Worm (Caenorhabditis elegans): ENCODE results near the gene ceh-100.

The ceh-100 gene

ce11 chrII:12555579-12555978 is 47.9 kb downstream of the ceh-100 start, which contains the start of gene F49C5.11:
Gene F49C5.11 (plus strand): TSS chrII:12555879.
- TF ChIP-seq ama-1 (optimal IDR thresholded peaks at IDR 0.05) (no peak), ama-1 (GFP tag; optimal IDR thresholded peaks at IDR 0.05) (no peak), athp-1 (tag; optimal IDR thresholded peaks at IDR 0.05) (no peak), egrh-3 (GFP tag; IDR thresholded peaks at IDR 0.05) (no peak), ztf-6 (GFP tag; IDR thresholded peaks at IDR 0.05) (no peak), lin-26 (GFP tag; IDR thresholded peaks at IDR 0.05) (no peak), lin-54 (GFP tag; optimal IDR thresholded peaks at IDR 0.05) (no peak), pha-4 (tag; optimal IDR thresholded peaks at IDR 0.05) (no peak)

ce11 chrII:12550940-12551339 is 52.5 kb downstream of the ceh-100 start:
- TF ChIP-seq zim-3 (tag; optimal IDR thresholded peaks at IDR 0.05) (no peak), nhr-90 (tag; optimal IDR thresholded peaks at IDR 0.05) (no peak), ceh-91 (GFP tag; IDR thresholded peaks at IDR 0.05) (no peak), attf-5 (GFP tag; optimal IDR thresholded peaks at IDR 0.05) (no peak), aptf-2 (GFP tag; conservative IDR thresholded peaks at IDR 0.05) (no peak), F33H1.4 (GFP tag; IDR thresholded peaks at IDR 0.05) (no peak), snpc-4 (GFP tag; optimal IDR thresholded peaks at IDR 0.05) (no peak), snpc-4 (tag; optimal IDR thresholded peaks at IDR 0.05) (no peak), tbp1 (GFP tag; optimal IDR thresholded peaks at IDR 0.05) (no peak), ztf-28 (GFP tag; IDR thresholded peaks at IDR 0.05) (no peak), snpc-3.4 (tag; optimal IDR thresholded peaks at IDR 0.05) (no peak), ztf-22 (GFP tag; optimal IDR thresholded peaks at IDR 0.05) (no peak), xnd-1 (tag; optimal IDR thresholded peaks at IDR 0.05) (no peak), chd-7 (tag; optimal IDR thresholded peaks at IDR 0.05) (no peak), efl-1 (GFP tag; optimal IDR thresholded peaks at IDR 0.05) (no peak)

- TF ChIP-seq him-1 (tag; optimal IDR thresholded peaks at IDR 0.05) (no peak), F52B5.7 (tag; optimal IDR thresholded peaks at IDR 0.05) (no peak), hrde-1 (tag; optimal IDR thresholded peaks at IDR 0.05; ENCODE audit: borderline replicate concordance) (no peak), nhr-90 (tag; optimal IDR thresholded peaks at IDR 0.05) (no peak), hsf-1 (GFP tag; IDR thresholded peaks at IDR 0.05) (no peak), B0261.1 (tag; optimal IDR thresholded peaks at IDR 0.05) (no peak), ceh-79 (tag; optimal IDR thresholded peaks at IDR 0.05) (no peak)
These were observed 53.9 kb downstream of the ceh-100 start for ce11 chrII:12549613-12550012.

ce11 chrII:12547547-12547946 is 55.9 kb downstream of the ceh-100 start, which contains the start of gene F49C5.16:
Gene F49C5.16 (plus strand): TSS chrII:12547847.
- TF ChIP-seq nhr-179 (tag; optimal IDR thresholded peaks at IDR 0.05) (no peak), bed-2 (GFP tag; IDR thresholded peaks at IDR 0.05) (no peak), fkh-3 (tag; optimal IDR thresholded peaks at IDR 0.05) (no peak), hsf-1 (GFP tag; IDR thresholded peaks at IDR 0.05) (no peak), ceh-40 (GFP tag; IDR thresholded peaks at IDR 0.05) (no peak), ztf-6 (GFP tag; IDR thresholded peaks at IDR 0.05) (no peak), lin-26 (GFP tag; IDR thresholded peaks at IDR 0.05) (no peak), lin-40 (tag; optimal IDR thresholded peaks at IDR 0.05) (no peak), ccch-3 (GFP tag; optimal IDR thresholded peaks at IDR 0.05) (no peak), C06A6.2 (GFP tag; conservative IDR thresholded peaks at IDR 0.05) (no peak), athp-1 (tag; optimal IDR thresholded peaks at IDR 0.05) (no peak), him-1 (tag; optimal IDR thresholded peaks at IDR 0.05) (no peak), nhr-90 (tag; optimal IDR thresholded peaks at IDR 0.05) (no peak), egl-44 (GFP tag; IDR thresholded peaks at IDR 0.05) (no peak), B0261.1 (tag; optimal IDR thresholded peaks at IDR 0.05) (no peak), chd-7 (tag; optimal IDR thresholded peaks at IDR 0.05) (no peak), B0336.3 (GFP tag; IDR thresholded peaks at IDR 0.05) (no peak), atf-7 (tag; optimal IDR thresholded peaks at IDR 0.05) (no peak), lin-35 (GFP tag; optimal IDR thresholded peaks at IDR 0.05) (no peak), F57A8.1 (GFP tag; optimal IDR thresholded peaks at IDR 0.05) (no peak)

All from whole organism, young adult.